Worm (Caenorhabditis elegans) whole organism, L4/young adult: Measurements from ENCODE around the gene T04C12.9.

Experiments used
- W03F9.2 ChIP-seq: fragments of 150-350 bp; optimal IDR thresholded peaks from 2 replicates; lab custom pipeline; 2014; ENCODE audit warnings: missing biosample characterization, missing genetic modification characterization
- dao-5 ChIP-seq: sonication (generic microtip); optimal IDR thresholded peaks from 2 replicates; lab custom pipeline; 2016; ENCODE audit warnings: missing genotype, missing genetic modification characterization, moderate library complexity, missing compliant biosample characterization

DNA sequence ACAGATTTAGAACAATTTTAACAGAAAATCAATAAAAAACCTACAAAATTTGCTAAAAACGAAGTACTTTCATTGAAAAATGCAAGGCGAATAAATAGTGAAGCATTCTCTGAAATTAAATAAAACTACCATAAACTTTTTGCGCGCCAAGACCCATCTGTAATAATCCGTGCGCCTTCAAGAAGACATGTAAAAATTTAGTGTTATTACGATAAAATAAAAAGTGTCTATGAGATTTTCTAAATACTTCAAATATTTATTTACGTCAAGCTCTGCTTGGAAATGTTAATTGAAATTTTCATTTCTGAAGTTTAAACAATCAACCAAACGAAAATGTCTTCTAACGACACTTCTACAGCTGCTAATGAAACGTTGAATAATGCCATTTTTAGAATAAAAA lies 23.0 kb downstream of the T04C12.9 start, which contains the start of gene C45B11.9:
- no peak for TF ChIP-seq dao-5
- no peak for TF ChIP-seq W03F9.2 (tag; lab: Kevin White, UChicago)
